Fruit fly (Drosophila melanogaster): ENCODE results near the gene CG1146.
A peak's percentile ranks its signal among the peaks of the same experiment; 100 is the strongest.

The CG1146 gene

dm6 chr3L:2489438-2489837, 834 bp downstream of the CG1146 start (continued):
- TF ChIP-seq gcm (GFP tag; optimal IDR thresholded peaks at IDR 0.05) = peak; percentile 46
- no peak for TF ChIP-seq ERR (GFP tag; optimal IDR thresholded peaks at IDR 0.05)
- no peak for TF ChIP-seq seq (GFP tag; IDR thresholded peaks at IDR 0.05)
- TF ChIP-seq HLH4C (GFP tag; IDR thresholded peaks at IDR 0.05; ENCODE audit: partially characterized antibody) = no peak
- TF ChIP-seq CG10959 (GFP tag; IDR thresholded peaks at IDR 0.05) = no peak
- TF ChIP-seq onecut (GFP tag; IDR thresholded peaks at IDR 0.05) = peak; percentile 62
- TF ChIP-seq CG7556 (GFP tag; optimal IDR thresholded peaks at IDR 0.05) = peak; percentile 33
- peak; percentile 15 for TF ChIP-seq CG10147 (GFP tag; optimal IDR thresholded peaks at IDR 0.05)
- no peak for TF ChIP-seq vfl (GFP tag; optimal IDR thresholded peaks at IDR 0.05)
- TF ChIP-seq HmgZ (tag; optimal IDR thresholded peaks at IDR 0.05) = no peak
- no peak; the same call in 1 of the 2 replicates for TF ChIP-seq CG4360 (GFP tag; IDR thresholded peaks at IDR 0.05)
- TF ChIP-seq Sry-β (GFP tag; optimal IDR thresholded peaks at IDR 0.05) = peak; percentile 30
- peak; percentile 47 for TF ChIP-seq NC2β (GFP tag; optimal IDR thresholded peaks at IDR 0.05)
- TF ChIP-seq Ada2b (GFP tag; IDR thresholded peaks at IDR 0.05) = no peak
- no peak for TF ChIP-seq usp (GFP tag; optimal IDR thresholded peaks at IDR 0.05)
- no peak for TF ChIP-seq Ravus (GFP tag; IDR thresholded peaks at IDR 0.05)
- TF ChIP-seq CG3065 (GFP tag; optimal IDR thresholded peaks at IDR 0.05) = no peak
- no peak for TF ChIP-seq pb (GFP tag; optimal IDR thresholded peaks at IDR 0.05)
- peak; percentile 53 for TF ChIP-seq tap (tag; optimal IDR thresholded peaks at IDR 0.05)
- TF ChIP-seq Bdp1 (GFP tag; optimal IDR thresholded peaks at IDR 0.05) = no peak
- TF ChIP-seq ems (GFP tag; optimal IDR thresholded peaks at IDR 0.05) = no peak
- no peak for TF ChIP-seq Dp (GFP tag; optimal IDR thresholded peaks at IDR 0.05)
- TF ChIP-seq fd96Cb (tag; optimal IDR thresholded peaks at IDR 0.05) = peak; percentile 8
- TF ChIP-seq CG11695 (GFP tag; IDR thresholded peaks at IDR 0.05) = no peak
- TF ChIP-seq sc (optimal IDR thresholded peaks at IDR 0.05) = no peak
- TF ChIP-seq sc (GFP tag; optimal IDR thresholded peaks at IDR 0.05) = peak; percentile 26
- TF ChIP-seq CG12391 (tag; optimal IDR thresholded peaks at IDR 0.05) = peak; percentile 2
- TF ChIP-seq cad (GFP tag; optimal IDR thresholded peaks at IDR 0.05) = no peak
- peak; percentile 74 for TF ChIP-seq Asciz (GFP tag; optimal IDR thresholded peaks at IDR 0.05)
- TF ChIP-seq CG13775 (GFP tag; optimal IDR thresholded peaks at IDR 0.05) = no peak
- TF ChIP-seq CG6254 (GFP tag; optimal IDR thresholded peaks at IDR 0.05) = peak; percentile 55
- peak; percentile 45; the same call in 1 of the 2 replicates for TF ChIP-seq HLH3B (GFP tag; IDR thresholded peaks at IDR 0.05)
- TF ChIP-seq dm (GFP tag; optimal IDR thresholded peaks at IDR 0.05) = no peak
- TF ChIP-seq CG13287 (GFP tag; IDR thresholded peaks at IDR 0.05; ENCODE audit: partially characterized antibody) = no peak
- TF ChIP-seq CG15073 (GFP tag; optimal IDR thresholded peaks at IDR 0.05) = no peak
- TF ChIP-seq CG3163 (GFP tag; optimal IDR thresholded peaks at IDR 0.05) = no peak
- TF ChIP-seq CG4617 (GFP tag; optimal IDR thresholded peaks at IDR 0.05; ENCODE audit: borderline replicate concordance) = no peak
- TF ChIP-seq CG2129 (GFP tag; IDR thresholded peaks at IDR 0.05; ENCODE audit: partially characterized antibody) = no peak
- TF ChIP-seq Dad (GFP tag; optimal IDR thresholded peaks at IDR 0.05) = no peak
- TF ChIP-seq Dek (tag; optimal IDR thresholded peaks at IDR 0.05) = no peak
- no peak for TF ChIP-seq eve (GFP tag; optimal IDR thresholded peaks at IDR 0.05)
- no peak for TF ChIP-seq gsb (GFP tag; IDR thresholded peaks at IDR 0.05)
- TF ChIP-seq CG16863 (GFP tag; optimal IDR thresholded peaks at IDR 0.05) = no peak
- TF ChIP-seq lab (GFP tag; optimal IDR thresholded peaks at IDR 0.05) = peak; percentile 77
- TF ChIP-seq bcd (GFP tag; optimal IDR thresholded peaks at IDR 0.05) = no peak
- TF ChIP-seq CG10543 (GFP tag; optimal IDR thresholded peaks at IDR 0.05) = peak; percentile 27
- TF ChIP-seq pita (GFP tag; optimal IDR thresholded peaks at IDR 0.05) = no peak
- no peak for TF ChIP-seq CG1647 (GFP tag; optimal IDR thresholded peaks at IDR 0.05)
- no peak for TF ChIP-seq CG2199 (GFP tag; IDR thresholded peaks at IDR 0.05)
- no peak for TF ChIP-seq disco-r (GFP tag; optimal IDR thresholded peaks at IDR 0.05)
- TF ChIP-seq TFAM (GFP tag; optimal IDR thresholded peaks at IDR 0.05) = no peak
- no peak for TF ChIP-seq rib (GFP tag; IDR thresholded peaks at IDR 0.05)
